Worm (Caenorhabditis elegans) whole organism, late embryonic: ENCODE measurements around the gene irld-42.

Experiments
- Y22D7AL.16 ChIP-seq: sonication (generic microtip); optimal IDR thresholded peaks from 2 replicates; lab custom pipeline; 2016; ENCODE audit warnings: missing genetic modification characterization, missing compliant biosample characterization
- ama-1 ChIP-seq: fragments of 150-350 bp; optimal IDR thresholded peaks from 2 replicates; lab custom pipeline; 2014
- ceh-2 ChIP-seq: sonication (generic microtip); optimal IDR thresholded peaks from 2 replicates; lab custom pipeline; 2016; ENCODE audit warnings: missing genotype, missing genetic modification characterization, missing compliant biosample characterization
- ceh-24 ChIP-seq: sonication (generic microtip); optimal IDR thresholded peaks from 2 replicates; lab custom pipeline; 2016; ENCODE audit warnings: mild to moderate bottlenecking, missing genetic modification characterization, missing compliant biosample characterization
- dmd-4 ChIP-seq: sonication (generic microtip); optimal IDR thresholded peaks from 2 replicates; lab custom pipeline; 2016; ENCODE audit warnings: borderline replicate concordance, missing genetic modification characterization, missing compliant biosample characterization
- elt-2 ChIP-seq: sonication (generic microtip); optimal IDR thresholded peaks from 2 replicates; lab custom pipeline; 2016; ENCODE audit warnings: missing genetic modification reagents, missing genetic modification characterization, missing compliant biosample characterization
- fax-1 ChIP-seq: sonication (generic microtip); optimal IDR thresholded peaks from 2 replicates; lab custom pipeline; 2016; ENCODE audit warnings: missing genotype, missing genetic modification characterization, missing compliant biosample characterization
- pax-1 ChIP-seq: fragments of 150-350 bp; optimal IDR thresholded peaks from 2 replicates; lab custom pipeline; 2014; ENCODE audit warnings: missing biosample characterization, missing genetic modification characterization
- pqm-1 ChIP-seq: sonication (generic microtip); optimal IDR thresholded peaks from 2 replicates; lab custom pipeline; 2016; ENCODE audit warnings: missing genetic modification characterization, missing compliant biosample characterization
- unc-42 ChIP-seq: sonication (generic microtip); optimal IDR thresholded peaks from 2 replicates; lab custom pipeline; 2016; ENCODE audit warnings: missing genotype, missing genetic modification characterization, missing compliant biosample characterization
- unc-55 ChIP-seq: sonication (generic microtip); optimal IDR thresholded peaks from 2 replicates; lab custom pipeline; 2017; ENCODE audit warnings: missing biosample characterization, missing genetic modification reagents, missing genetic modification characterization

DNA sequence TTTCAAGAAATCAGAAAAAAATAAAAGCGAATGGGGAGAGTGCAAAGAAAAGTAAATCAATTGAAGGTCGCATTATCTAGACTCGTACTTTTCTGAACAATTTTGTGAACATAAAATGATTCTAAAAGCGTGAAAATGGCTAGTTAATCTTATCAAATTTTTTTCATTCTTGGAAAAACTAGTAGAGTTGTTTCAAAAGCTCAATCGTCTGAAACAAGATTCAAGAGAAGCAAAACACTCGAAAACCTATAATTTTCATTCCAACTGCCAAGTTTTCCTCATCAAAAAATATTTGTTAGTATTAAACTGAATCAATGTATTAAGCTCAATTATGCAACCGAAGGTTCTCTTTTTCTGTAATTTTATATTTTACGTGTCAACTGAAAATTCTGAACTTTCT lies 20.3 kb upstream of the irld-42 start, which contains the start of gene irld-45:
- no peak for TF ChIP-seq elt-2
- TF ChIP-seq unc-55 (GFP tag; lab: Kevin White, UChicago), result no peak
- no peak for TF ChIP-seq dmd-4 (tag; lab: Kevin White, UChicago)
- no peak for TF ChIP-seq pqm-1 (tag; lab: Kevin White, UChicago)
- TF ChIP-seq ceh-2 (tag; lab: Kevin White, UChicago), result no peak
- TF ChIP-seq Y22D7AL.16, result no peak
- TF ChIP-seq fax-1, result no peak
- TF ChIP-seq unc-42, result no peak
- TF ChIP-seq ama-1 (lab: Kevin White, UChicago), result no peak
- no peak for TF ChIP-seq ceh-24
- TF ChIP-seq pax-1 (tag; lab: Kevin White, UChicago), result no peak
